Worm (Caenorhabditis elegans) whole organism, midembryonic: ENCODE results near the gene spe-42.
A peak's percentile ranks its signal among the peaks of the same experiment; 100 is the strongest.

Experiments used
- T22C8.4 ChIP-seq: fragments of 200-800 bp; sonication (Bioruptor generic); IDR thresholded peaks from 2 replicates; pipeline ENCODE4 v1.3.6; 2022; ENCODE audit warnings: missing genetic modification characterization, missing compliant biosample characterization
- cog-1 ChIP-seq: sonication (generic microtip); optimal IDR thresholded peaks from 2 replicates; lab custom pipeline; 2016; ENCODE audit warnings: missing genetic modification characterization, missing compliant biosample characterization
- flt-1 ChIP-seq: fragments of 200-800 bp; sonication (Bioruptor generic); IDR thresholded peaks from 2 replicates; pipeline ENCODE4 v1.3.6; 2022; ENCODE audit warnings: missing genetic modification characterization, missing compliant biosample characterization
- klf-2 ChIP-seq: fragments of 200-800 bp; sonication (Bioruptor generic); conservative IDR thresholded peaks from 2 replicates; pipeline ENCODE4 v1.3.6; 2022; ENCODE audit warnings: missing genetic modification reagents, missing genetic modification characterization, missing compliant biosample characterization
- med-1 ChIP-seq: sonication (generic microtip); optimal IDR thresholded peaks from 2 replicates; lab custom pipeline; 2017; ENCODE audit warnings: missing genetic modification characterization, mild to moderate bottlenecking, missing compliant biosample characterization, antibody characterized with exemption, missing genetic modification reagents; ENCODE audit not compliant: insufficient read depth
- ref-1 ChIP-seq: fragments of 200-800 bp; sonication (Bioruptor generic); conservative IDR thresholded peaks from 2 replicates; pipeline ENCODE4 v1.3.6; 2022; ENCODE audit warnings: missing genetic modification reagents, missing genetic modification characterization, missing compliant biosample characterization
- tab-1 ChIP-seq: fragments of 200-800 bp; sonication (Bioruptor generic); IDR thresholded peaks from 2 replicates; pipeline ENCODE4 v1.3.6; 2022; ENCODE audit warnings: missing genetic modification characterization, missing compliant biosample characterization

DNA sequence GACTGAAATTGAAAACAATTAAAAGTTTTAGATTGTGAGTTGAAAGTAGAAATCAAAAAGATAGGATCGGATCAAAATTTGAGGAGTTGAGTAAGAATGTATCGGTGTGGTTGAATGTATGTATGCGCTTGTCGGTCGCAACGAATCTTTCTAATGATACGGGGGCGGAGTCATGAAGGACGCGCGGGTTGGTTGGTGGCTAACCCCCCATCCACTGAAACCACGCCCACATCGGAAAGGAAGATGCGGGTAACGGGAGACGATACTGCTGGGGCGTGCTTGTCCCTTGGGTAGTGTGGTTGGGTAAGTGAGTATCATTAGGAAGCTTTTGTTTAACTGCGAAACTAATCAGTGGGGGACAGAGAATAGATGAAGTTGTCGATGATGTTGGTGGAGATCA, 31.4 kb downstream of the spe-42 start, which contains the start of gene ceh-32:
- TF ChIP-seq T22C8.4 (GFP tag; lab: Robert Waterston, UW): no peak
- TF ChIP-seq klf-2: no peak
- TF ChIP-seq tab-1: 0 out of 2 replicates have a peak, but pooled peaks have one; percentile 13
- no peak for TF ChIP-seq med-1 (GFP tag; lab: Kevin White, UChicago)
- no peak for TF ChIP-seq flt-1
- TF ChIP-seq ref-1: no peak
- no peak for TF ChIP-seq cog-1 (tag; lab: Kevin White, UChicago)
